Fruit fly (Drosophila melanogaster) whole organism, embryonic: Measurements from ENCODE around the gene dock.

Experiments
- Bdp1 ChIP-seq: fragments of 200-800 bp; sonication (Bioruptor generic); optimal IDR thresholded peaks from 3 replicates; lab custom pipeline; 2016; ENCODE audit warnings: missing biosample characterization, missing genetic modification characterization
- CG10209 ChIP-seq: fragments of 200-800 bp; sonication (Bioruptor generic); optimal IDR thresholded peaks from 3 replicates; lab custom pipeline; 2017; ENCODE audit warnings: missing biosample characterization, mild to moderate bottlenecking, missing genetic modification characterization, missing genetic modification reagents
- CG10267 ChIP-seq: fragments of 200-800 bp; sonication (Bioruptor generic); optimal IDR thresholded peaks from 2 replicates; lab custom pipeline; 2018; ENCODE audit warnings: missing biosample characterization, mild to moderate bottlenecking, missing genetic modification characterization, moderate library complexity
- CG11093 ChIP-seq: fragments of 200-800 bp; sonication (Bioruptor generic); IDR thresholded peaks from 3 replicates; pipeline ENCODE4 v1.3.6; 2022; ENCODE audit warnings: missing biosample characterization, missing genetic modification characterization
- CG12219 ChIP-seq: fragments of 200-800 bp; sonication (Bioruptor generic); optimal IDR thresholded peaks from 3 replicates; lab custom pipeline; 2018; ENCODE audit warnings: missing biosample characterization, mild to moderate bottlenecking, missing genetic modification characterization
- CG12236 ChIP-seq: fragments of 200-800 bp; sonication (Bioruptor generic); optimal IDR thresholded peaks from 2 replicates; lab custom pipeline; 2016; ENCODE audit warnings: missing biosample characterization, missing genetic modification characterization
- CG14710 ChIP-seq: fragments of 200-800 bp; sonication (Bioruptor generic); optimal IDR thresholded peaks from 3 replicates; lab custom pipeline; 2019; ENCODE audit warnings: missing biosample characterization, mild to moderate bottlenecking, missing genetic modification characterization, moderate library complexity
- CG1529 ChIP-seq: fragments of 200-800 bp; sonication (Bioruptor generic); optimal IDR thresholded peaks from 3 replicates; lab custom pipeline; 2018; ENCODE audit warnings: missing biosample characterization, missing genetic modification characterization
- CG15514 ChIP-seq: fragments of 200-800 bp; sonication (Bioruptor generic); optimal IDR thresholded peaks from 3 replicates; lab custom pipeline; 2017; ENCODE audit warnings: missing biosample characterization, missing genetic modification characterization, mild to moderate bottlenecking, moderate library complexity, missing genetic modification reagents
- CG17361 ChIP-seq: fragments of 200-800 bp; sonication (Bioruptor generic); IDR thresholded peaks from 3 replicates; pipeline ENCODE4 v1.3.6; 2022; ENCODE audit warnings: missing biosample characterization, missing genetic modification characterization
- CG2875 ChIP-seq: fragments of 200-800 bp; sonication (Bioruptor generic); optimal IDR thresholded peaks from 2 replicates; lab custom pipeline; 2017; ENCODE audit warnings: missing biosample characterization, mild to moderate bottlenecking, missing genetic modification characterization, missing genetic modification reagents
- CG2889 ChIP-seq: fragments of 200-800 bp; sonication (Bioruptor generic); IDR thresholded peaks from 3 replicates; pipeline ENCODE4 v1.3.6; 2022; ENCODE audit warnings: missing biosample characterization, missing genetic modification characterization
- CG31441 ChIP-seq: fragments of 200-800 bp; sonication (Bioruptor generic); IDR thresholded peaks from 2 replicates; pipeline ENCODE4 v1.3.6; 2022; ENCODE audit warnings: missing biosample characterization, missing genetic modification characterization
- CG3163 ChIP-seq: fragments of 200-800 bp; sonication (Bioruptor generic); optimal IDR thresholded peaks from 3 replicates; lab custom pipeline; 2016; ENCODE audit warnings: missing biosample characterization, missing genetic modification characterization
- CG32767 ChIP-seq: fragments of 200-800 bp; sonication (Bioruptor generic); IDR thresholded peaks from 2 replicates; pipeline ENCODE4 v1.3.6; 2022; ENCODE audit warnings: missing biosample characterization, missing genetic modification characterization
- CG3407 ChIP-seq: fragments of 200-800 bp; sonication (Bioruptor generic); optimal IDR thresholded peaks from 2 replicates; lab custom pipeline; 2018; ENCODE audit warnings: missing biosample characterization, mild to moderate bottlenecking, missing genetic modification characterization
- CG3847 ChIP-seq: fragments of 200-800 bp; sonication (Bioruptor generic); IDR thresholded peaks from 2 replicates; pipeline ENCODE4 v1.3.6; 2022; ENCODE audit warnings: missing biosample characterization, missing genetic modification characterization
- CG4328 ChIP-seq: fragments of 200-800 bp; sonication (Bioruptor generic); optimal IDR thresholded peaks from 3 replicates; lab custom pipeline; 2017; ENCODE audit warnings: missing biosample characterization, missing genetic modification reagents, missing genetic modification characterization
- Dad ChIP-seq: fragments of 200-800 bp; sonication (Bioruptor generic); optimal IDR thresholded peaks from 3 replicates; lab custom pipeline; 2016; ENCODE audit warnings: missing biosample characterization, missing genetic modification characterization
- Dbx ChIP-seq: fragments of 200-800 bp; sonication (Bioruptor generic); IDR thresholded peaks from 3 replicates; pipeline ENCODE4 v1.3.6; 2022; ENCODE audit warnings: missing biosample characterization, missing genetic modification characterization
- Dip2 ChIP-seq: fragments of 200-800 bp; sonication (Bioruptor generic); IDR thresholded peaks from 2 replicates; pipeline ENCODE4 v1.3.6; 2022; ENCODE audit warnings: missing biosample characterization, missing genetic modification characterization
- Dip3 ChIP-seq: fragments of 200-800 bp; sonication (Bioruptor generic); optimal IDR thresholded peaks from 3 replicates; lab custom pipeline; 2016; ENCODE audit warnings: missing biosample characterization, missing genetic modification characterization
- Dp ChIP-seq: fragments of 200-800 bp; sonication (Bioruptor generic); optimal IDR thresholded peaks from 2 replicates; lab custom pipeline; 2018; ENCODE audit warnings: missing biosample characterization, mild to moderate bottlenecking, missing genetic modification characterization, moderate library complexity
- GATAe ChIP-seq: fragments of 200-800 bp; sonication (Bioruptor generic); conservative IDR thresholded peaks from 2 replicates; pipeline ENCODE4 v1.3.6; 2022; ENCODE audit warnings: missing biosample characterization, missing genetic modification characterization
- Gug ChIP-seq: fragments of 200-800 bp; sonication (Bioruptor generic); IDR thresholded peaks from 4 replicates; pipeline ENCODE4 v1.3.6; 2022; ENCODE audit warnings: missing biosample characterization, missing genetic modification characterization
- HHEX ChIP-seq: fragments of 200-800 bp; sonication (Bioruptor generic); optimal IDR thresholded peaks from 3 replicates; lab custom pipeline; 2017; ENCODE audit warnings: missing biosample characterization, mild to moderate bottlenecking, missing genetic modification characterization, missing genetic modification reagents
- HLH54F ChIP-seq: fragments of 200-800 bp; sonication (Bioruptor generic); optimal IDR thresholded peaks from 3 replicates; lab custom pipeline; 2016; ENCODE audit warnings: missing biosample characterization, missing genetic modification characterization
- Hsf ChIP-seq: fragments of 200-800 bp; sonication (Bioruptor generic); optimal IDR thresholded peaks from 3 replicates; lab custom pipeline; 2016; ENCODE audit warnings: missing biosample characterization, missing genetic modification characterization
- Med ChIP-seq: fragments of 200-800 bp; sonication (Bioruptor generic); peaks from one replicate; lab custom pipeline; 2016; ENCODE audit warnings: missing biosample characterization, missing genetic modification characterization, mild to moderate bottlenecking, inconsistent platforms, moderate library complexity
- Nf-YA ChIP-seq: fragments of 200-800 bp; sonication (Bioruptor generic); IDR thresholded peaks from 2 replicates; pipeline ENCODE4 v1.3.6; 2022; ENCODE audit warnings: missing biosample characterization, missing genetic modification characterization
- Rfx ChIP-seq: fragments of 200-800 bp; sonication (Bioruptor generic); IDR thresholded peaks from 2 replicates; pipeline ENCODE4 v1.3.6; 2022; ENCODE audit warnings: missing biosample characterization, missing genetic modification characterization
- aop ChIP-seq: fragments of 200-800 bp; sonication (Bioruptor generic); IDR thresholded peaks from 2 replicates; pipeline ENCODE4 v1.3.6; 2022; ENCODE audit warnings: missing biosample characterization, missing genetic modification characterization
- bab2 ChIP-seq: fragments of 200-800 bp; sonication (Bioruptor generic); optimal IDR thresholded peaks from 2 replicates; lab custom pipeline; 2016; ENCODE audit warnings: missing biosample characterization, missing genetic modification characterization
- cg ChIP-seq: fragments of 200-800 bp; sonication (Bioruptor generic); optimal IDR thresholded peaks from 3 replicates; lab custom pipeline; 2019; ENCODE audit warnings: missing biosample characterization, mild to moderate bottlenecking, missing genetic modification characterization, moderate library complexity
- exex ChIP-seq: fragments of 200-800 bp; sonication (Bioruptor generic); optimal IDR thresholded peaks from 4 replicates; lab custom pipeline; 2018; ENCODE audit warnings: missing biosample characterization, mild to moderate bottlenecking, missing genetic modification characterization, moderate library complexity
- fd96Cb ChIP-seq: fragments of 200-800 bp; sonication (Bioruptor generic); optimal IDR thresholded peaks from 2 replicates; lab custom pipeline; 2018; ENCODE audit warnings: missing biosample characterization, mild to moderate bottlenecking, missing genetic modification characterization, moderate library complexity
- gem ChIP-seq: fragments of 200-800 bp; sonication (Bioruptor generic); optimal IDR thresholded peaks from 2 replicates; lab custom pipeline; 2019; ENCODE audit warnings: missing biosample characterization, mild to moderate bottlenecking, missing genetic modification characterization, moderate library complexity
- gfzf ChIP-seq: fragments of 200-800 bp; sonication (Bioruptor generic); optimal IDR thresholded peaks from 2 replicates; lab custom pipeline; 2016; ENCODE audit warnings: missing biosample characterization, mild to moderate bottlenecking, missing genetic modification characterization, moderate library complexity
- grn ChIP-seq: fragments of 200-800 bp; sonication (Bioruptor generic); optimal IDR thresholded peaks from 3 replicates; lab custom pipeline; 2017; ENCODE audit warnings: missing biosample characterization, missing genetic modification characterization
- jigr1 ChIP-seq: fragments of 200-800 bp; sonication (Bioruptor generic); IDR thresholded peaks from 3 replicates; pipeline ENCODE4 v1.3.6; 2022; ENCODE audit warnings: missing biosample characterization, missing genetic modification characterization
- nom ChIP-seq: fragments of 200-800 bp; sonication (Bioruptor generic); optimal IDR thresholded peaks from 2 replicates; lab custom pipeline; 2017; ENCODE audit warnings: missing biosample characterization, missing genetic modification characterization, mild to moderate bottlenecking, moderate library complexity, missing genetic modification reagents
- phol ChIP-seq: fragments of 200-800 bp; sonication (Bioruptor generic); optimal IDR thresholded peaks from 3 replicates; lab custom pipeline; 2018; ENCODE audit warnings: missing biosample characterization, mild to moderate bottlenecking, missing genetic modification characterization, moderate library complexity
- run ChIP-seq: fragments of 200-800 bp; sonication (Bioruptor generic); optimal IDR thresholded peaks from 3 replicates; lab custom pipeline; 2018; ENCODE audit warnings: missing biosample characterization, mild to moderate bottlenecking, missing genetic modification characterization
- schlank ChIP-seq: fragments of 200-800 bp; sonication (Bioruptor generic); optimal IDR thresholded peaks from 2 replicates; lab custom pipeline; 2018; ENCODE audit warnings: missing biosample characterization, mild to moderate bottlenecking, missing genetic modification characterization
- sima ChIP-seq: fragments of 200-800 bp; sonication (Bioruptor generic); optimal IDR thresholded peaks from 2 replicates; lab custom pipeline; 2016; ENCODE audit warnings: missing biosample characterization, missing genetic modification characterization
- ssp ChIP-seq: fragments of 200-800 bp; sonication (Bioruptor generic); IDR thresholded peaks from 2 replicates; pipeline ENCODE4 v1.3.6; 2022; ENCODE audit warnings: missing biosample characterization, missing genetic modification characterization
- tup ChIP-seq: fragments of 200-800 bp; sonication (Bioruptor generic); optimal IDR thresholded peaks from 2 replicates; lab custom pipeline; 2016; ENCODE audit warnings: missing biosample characterization, mild to moderate bottlenecking, missing genetic modification characterization, moderate library complexity

The dock gene

DNA sequence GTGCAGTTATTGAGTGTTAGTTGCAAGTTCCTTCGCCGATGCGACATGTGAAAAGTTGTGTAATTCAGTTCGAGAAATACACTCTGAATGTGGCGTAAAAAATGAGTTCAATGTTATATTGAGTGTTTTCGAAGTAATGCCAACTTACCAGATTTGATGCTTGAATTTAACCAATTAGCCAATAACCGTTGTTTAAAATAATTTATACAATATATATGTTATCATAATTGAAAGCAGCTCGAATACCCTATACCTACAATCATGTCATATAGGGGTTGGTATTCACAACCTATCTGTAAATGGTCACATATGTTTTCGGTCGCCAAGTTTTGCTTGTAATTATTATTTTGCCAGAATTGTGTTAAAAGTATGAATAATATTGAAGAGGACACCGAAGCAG, 15.5 kb upstream of the dock start, which contains the start of gene Nnf1b (continued):
- TF ChIP-seq Gug (GFP tag; lab: Robert Waterston, UW) = no peak
- no peak for TF ChIP-seq bab2 (GFP tag; lab: Kevin White, UChicago)
- TF ChIP-seq CG3407 (GFP tag; lab: Kevin White, UChicago) = no peak
- TF ChIP-seq nom (GFP tag; lab: Kevin White, UChicago) = no peak
- no peak for TF ChIP-seq CG12219 (GFP tag; lab: Kevin White, UChicago)
- peak; percentile 49 for TF ChIP-seq gfzf (GFP tag; lab: Kevin White, UChicago)
- TF ChIP-seq jigr1 = no peak
- TF ChIP-seq Bdp1 = no peak
- no peak for TF ChIP-seq GATAe
- no peak for TF ChIP-seq CG32767 (GFP tag; lab: Robert Waterston, UW)
- no peak for TF ChIP-seq CG1529
- TF ChIP-seq CG10267 = peak; percentile 4
- no peak for TF ChIP-seq CG4328 (GFP tag; lab: Kevin White, UChicago)
- TF ChIP-seq schlank (tag; lab: Kevin White, UChicago) = no peak
- no peak for TF ChIP-seq Rfx
- no peak for TF ChIP-seq CG15514 (GFP tag; lab: Kevin White, UChicago)
- peak; percentile 35 for TF ChIP-seq Med (GFP tag; lab: Kevin White, UChicago)
- no peak for TF ChIP-seq Dip3 (GFP tag; lab: Kevin White, UChicago)
- TF ChIP-seq fd96Cb = no peak
- TF ChIP-seq aop (GFP tag; lab: Robert Waterston, UW) = no peak
- TF ChIP-seq grn (GFP tag; lab: Kevin White, UChicago) = peak; percentile 28
- TF ChIP-seq Hsf (GFP tag; lab: Kevin White, UChicago) = no peak
- TF ChIP-seq CG31441 (GFP tag; lab: Robert Waterston, UW) = no peak
- no peak for TF ChIP-seq sima (GFP tag; lab: Kevin White, UChicago)
- no peak for TF ChIP-seq Nf-YA
- TF ChIP-seq CG11093 (GFP tag; lab: Robert Waterston, UW) = no peak
- TF ChIP-seq CG3847 (GFP tag; lab: Robert Waterston, UW) = no peak
- TF ChIP-seq ssp (GFP tag; lab: Robert Waterston, UW) = no peak
- TF ChIP-seq CG2889 (GFP tag; lab: Robert Waterston, UW) = no peak
- TF ChIP-seq HLH54F (GFP tag; lab: Kevin White, UChicago) = no peak
- TF ChIP-seq run (tag; lab: Kevin White, UChicago) = no peak
- no peak for TF ChIP-seq CG3163 (GFP tag; lab: Kevin White, UChicago)
- no peak for TF ChIP-seq exex (tag; lab: Kevin White, UChicago)
- no peak for TF ChIP-seq CG10209
- no peak for TF ChIP-seq CG2875 (GFP tag; lab: Kevin White, UChicago)
- no peak for TF ChIP-seq Dip2 (GFP tag; lab: Robert Waterston, UW)
- TF ChIP-seq cg (GFP tag; lab: Kevin White, UChicago) = no peak
- TF ChIP-seq phol (tag; lab: Kevin White, UChicago) = no peak
- TF ChIP-seq Dbx (GFP tag; lab: Robert Waterston, UW) = no peak
- no peak for TF ChIP-seq gem
- TF ChIP-seq Dad (GFP tag; lab: Kevin White, UChicago) = no peak
- no peak for TF ChIP-seq HHEX (GFP tag; lab: Kevin White, UChicago)
- no peak for TF ChIP-seq CG12236 (GFP tag; lab: Kevin White, UChicago)
- peak; percentile 9 for TF ChIP-seq CG14710 (tag; lab: Kevin White, UChicago)
- peak; percentile 22 for TF ChIP-seq Dp
- TF ChIP-seq CG17361 (GFP tag; lab: Robert Waterston, UW) = no peak
- no peak for TF ChIP-seq tup
- TF ChIP-seq, all 482 proteins: peak for 11
